Fruit fly (Drosophila melanogaster): ENCODE data around the gene CG32006.

Gene CG32006

DNA sequence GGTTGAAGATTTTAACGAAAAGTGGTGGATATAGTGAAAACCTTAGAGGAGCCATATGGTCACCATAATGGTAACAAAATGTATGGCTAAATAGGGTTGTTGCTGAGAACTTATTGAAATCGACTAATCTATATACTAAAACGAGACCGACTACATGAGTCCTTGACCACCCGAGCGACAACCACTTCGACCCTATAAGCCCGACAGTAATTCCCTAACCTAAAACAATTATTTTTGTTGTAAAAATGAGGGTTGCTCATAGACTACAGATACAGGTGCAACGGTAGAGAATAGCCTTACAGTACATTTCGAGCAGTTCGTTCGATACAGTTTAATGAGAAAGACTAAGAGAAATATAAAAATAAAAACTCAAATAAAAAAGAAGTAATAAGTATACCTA is at the start of gene CG32006:
Gene CG32006 (plus strand): TSS at position 312 of the 400 bp plus-strand sequence.
- TF ChIP-seq tj (GFP tag; optimal IDR thresholded peaks at IDR 0.05) (no peak), toe (GFP tag; optimal IDR thresholded peaks at IDR 0.05) (no peak)

DNA sequence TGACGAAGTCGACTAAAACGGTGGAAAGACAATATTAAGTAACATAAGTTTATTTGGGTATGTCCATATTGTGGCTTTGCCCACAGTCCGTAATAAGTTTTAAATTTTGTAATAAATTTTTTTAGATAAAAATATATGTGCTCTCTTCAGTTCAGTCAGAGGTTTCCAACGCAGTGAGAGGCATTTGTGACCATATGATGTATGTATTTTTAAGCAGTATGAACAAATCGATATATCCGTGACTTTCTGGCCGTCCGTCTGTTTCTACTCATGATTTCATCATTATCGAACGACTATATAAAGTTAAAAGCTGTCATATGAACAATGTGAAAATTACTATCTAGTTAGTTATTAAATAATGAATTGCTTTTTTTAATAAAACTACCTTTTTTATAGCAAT is 48.4 kb upstream of the CG32006 start:
- TF ChIP-seq CG1620 (GFP tag; optimal IDR thresholded peaks at IDR 0.05) = no peak
- no peak for TF ChIP-seq toe (GFP tag; optimal IDR thresholded peaks at IDR 0.05)
- TF ChIP-seq kay (GFP tag; ENCODE audit: borderline replicate concordance) = peak; percentile 93

DNA sequence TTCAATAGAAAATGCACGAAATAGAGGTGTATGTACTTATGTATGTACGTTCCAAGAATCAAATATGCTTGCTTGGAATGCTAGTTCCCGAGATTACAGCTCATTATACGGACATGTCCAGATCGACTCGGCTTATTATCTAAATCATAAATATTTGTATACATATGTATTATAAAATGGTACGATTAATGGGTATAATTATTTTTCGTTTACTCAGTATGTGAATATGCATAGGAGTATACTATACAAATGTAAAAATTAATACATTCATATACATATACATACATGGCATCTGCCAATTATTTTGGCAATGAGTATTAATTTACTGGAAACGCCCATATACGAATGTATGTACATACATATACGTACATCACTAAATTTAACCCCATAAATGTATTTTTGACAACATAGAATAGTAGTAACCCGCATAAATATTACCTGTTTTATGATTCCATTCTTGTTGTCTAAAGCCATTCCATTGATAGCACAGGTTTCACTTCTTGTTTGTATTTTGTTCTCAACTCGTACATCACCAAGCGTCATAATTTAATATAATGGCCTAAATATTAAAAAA is 21.6 kb upstream of the CG32006 start:
- TF ChIP-seq kay (GFP tag; ENCODE audit: borderline replicate concordance) = peak; percentile 94
- TF ChIP-seq CG7045 (GFP tag; optimal IDR thresholded peaks at IDR 0.05) = no peak
- no peak for TF ChIP-seq Mnt (GFP tag; optimal IDR thresholded peaks at IDR 0.05)

DNA sequence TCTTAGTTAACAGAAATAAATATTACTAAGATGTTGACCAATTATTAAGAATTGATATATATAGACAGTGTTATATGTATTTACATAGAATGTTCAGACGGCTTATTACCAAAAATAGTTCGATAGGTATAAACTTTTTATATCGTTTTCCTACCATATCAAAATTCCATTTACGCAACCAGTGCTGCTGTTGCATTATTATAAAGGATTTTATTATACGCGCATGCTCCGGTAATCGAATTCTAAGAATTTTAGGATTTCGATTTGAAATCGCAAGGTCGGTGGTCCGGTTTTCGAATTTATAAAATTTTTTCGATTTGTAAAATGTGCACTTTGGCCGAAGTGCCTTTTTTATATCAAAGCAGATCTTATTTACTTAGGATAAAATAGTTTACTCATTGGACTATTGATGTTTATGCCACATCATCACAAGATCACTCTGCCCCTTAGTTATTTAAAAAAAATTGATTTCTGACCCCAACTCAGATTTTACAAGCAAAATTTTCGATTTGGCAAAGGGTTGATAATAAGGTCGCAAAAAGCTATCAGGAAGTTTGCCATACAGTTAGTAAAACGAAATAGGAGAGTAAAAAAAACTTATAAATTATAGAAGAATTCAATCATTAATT is 20.8 kb upstream of the CG32006 start, which contains the start of gene Ank:
Gene Ank (minus strand): TSS at position 206 of the 629 bp plus-strand sequence.
- TF ChIP-seq cic (GFP tag; optimal IDR thresholded peaks at IDR 0.05) (no peak), bab1 (GFP tag; optimal IDR thresholded peaks at IDR 0.05) (no peak), CG1620 (GFP tag; optimal IDR thresholded peaks at IDR 0.05) (no peak), toe (GFP tag; optimal IDR thresholded peaks at IDR 0.05) (no peak), Crg-1 (GFP tag; optimal IDR thresholded peaks at IDR 0.05) (no peak), kay (GFP tag; ENCODE audit: borderline replicate concordance) (peak; percentile 66), CG12768 (GFP tag; optimal IDR thresholded peaks at IDR 0.05) (peak; percentile 4), CG5204 (GFP tag; optimal IDR thresholded peaks at IDR 0.05) (peak; percentile 9), Clk (GFP tag; optimal IDR thresholded peaks at IDR 0.05) (no peak), Mnt (GFP tag; optimal IDR thresholded peaks at IDR 0.05) (no peak), tj (GFP tag; optimal IDR thresholded peaks at IDR 0.05) (peak; percentile 24), CG14711 (tag; optimal IDR thresholded peaks at IDR 0.05) (no peak), pad (GFP tag; optimal IDR thresholded peaks at IDR 0.05) (no peak), CG7045 (GFP tag; optimal IDR thresholded peaks at IDR 0.05) (no peak), CG33017 (tag; optimal IDR thresholded peaks at IDR 0.05) (no peak)

DNA sequence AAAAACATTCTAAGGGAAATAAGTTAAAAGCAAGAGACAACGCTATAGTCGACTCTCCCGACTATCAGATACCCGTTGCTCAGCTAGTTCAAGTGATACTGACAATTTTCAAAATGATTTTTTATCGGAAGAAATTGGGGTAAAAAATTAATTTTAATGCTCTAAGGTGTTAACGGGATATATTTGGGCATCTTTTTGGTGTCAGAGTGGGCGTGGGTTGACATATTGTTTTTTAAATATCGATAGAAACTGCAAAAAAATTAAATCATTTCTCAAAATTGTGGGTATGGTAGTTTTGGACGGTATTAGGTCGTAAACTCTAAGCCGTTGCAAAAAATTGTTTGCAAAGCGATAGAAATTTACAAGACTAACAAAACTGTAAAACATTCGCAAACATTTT is 20.0 kb upstream of the CG32006 start:
- TF ChIP-seq Clk (GFP tag; optimal IDR thresholded peaks at IDR 0.05) (no peak), ovo (GFP tag; optimal IDR thresholded peaks at IDR 0.05) (no peak), toe (GFP tag; optimal IDR thresholded peaks at IDR 0.05) (no peak), cnc (optimal IDR thresholded peaks at IDR 0.05) (no peak), CG7045 (GFP tag; optimal IDR thresholded peaks at IDR 0.05) (no peak), CG5204 (GFP tag; optimal IDR thresholded peaks at IDR 0.05) (no peak), CG33017 (tag; optimal IDR thresholded peaks at IDR 0.05) (no peak), Mnt (GFP tag; optimal IDR thresholded peaks at IDR 0.05) (no peak), CG1620 (GFP tag; optimal IDR thresholded peaks at IDR 0.05) (no peak), Crg-1 (GFP tag; optimal IDR thresholded peaks at IDR 0.05) (no peak)

DNA sequence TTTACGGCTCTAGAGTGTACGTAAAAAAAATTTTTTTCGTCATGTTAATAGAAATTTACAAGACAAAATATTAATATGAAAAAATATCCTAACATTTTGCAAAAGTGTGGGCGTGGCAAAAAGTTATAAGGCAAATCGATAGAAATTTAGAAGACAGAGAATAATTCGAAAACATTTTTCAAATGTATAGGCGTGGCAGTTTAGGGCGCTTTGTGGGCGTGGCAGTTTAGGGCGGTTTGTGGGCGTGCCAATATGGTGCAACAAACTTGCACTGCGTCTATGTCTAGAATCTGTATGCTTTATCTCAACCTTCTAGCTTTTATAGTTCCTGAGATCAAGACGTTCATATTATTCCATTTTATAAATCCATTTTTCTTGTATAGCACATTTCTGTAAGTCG is 19.6 kb upstream of the CG32006 start:
- TF ChIP-seq Clk (GFP tag; optimal IDR thresholded peaks at IDR 0.05) (no peak), CG11617 (GFP tag; optimal IDR thresholded peaks at IDR 0.05) (no peak), bab1 (GFP tag; optimal IDR thresholded peaks at IDR 0.05) (no peak), cnc (optimal IDR thresholded peaks at IDR 0.05) (no peak), toe (GFP tag; optimal IDR thresholded peaks at IDR 0.05) (no peak), CG12768 (GFP tag; optimal IDR thresholded peaks at IDR 0.05) (no peak), CG1620 (GFP tag; optimal IDR thresholded peaks at IDR 0.05) (no peak), Crg-1 (GFP tag; optimal IDR thresholded peaks at IDR 0.05) (no peak), cic (GFP tag; optimal IDR thresholded peaks at IDR 0.05) (no peak), CG33017 (tag; optimal IDR thresholded peaks at IDR 0.05) (no peak), kay (GFP tag; ENCODE audit: borderline replicate concordance) (no peak), pad (GFP tag; optimal IDR thresholded peaks at IDR 0.05) (no peak), ovo (GFP tag; optimal IDR thresholded peaks at IDR 0.05) (no peak), CG7101 (tag; optimal IDR thresholded peaks at IDR 0.05) (no peak), CG14711 (tag; optimal IDR thresholded peaks at IDR 0.05) (no peak), CG7045 (GFP tag; optimal IDR thresholded peaks at IDR 0.05) (no peak), Hr96 (GFP tag; optimal IDR thresholded peaks at IDR 0.05) (no peak)

DNA sequence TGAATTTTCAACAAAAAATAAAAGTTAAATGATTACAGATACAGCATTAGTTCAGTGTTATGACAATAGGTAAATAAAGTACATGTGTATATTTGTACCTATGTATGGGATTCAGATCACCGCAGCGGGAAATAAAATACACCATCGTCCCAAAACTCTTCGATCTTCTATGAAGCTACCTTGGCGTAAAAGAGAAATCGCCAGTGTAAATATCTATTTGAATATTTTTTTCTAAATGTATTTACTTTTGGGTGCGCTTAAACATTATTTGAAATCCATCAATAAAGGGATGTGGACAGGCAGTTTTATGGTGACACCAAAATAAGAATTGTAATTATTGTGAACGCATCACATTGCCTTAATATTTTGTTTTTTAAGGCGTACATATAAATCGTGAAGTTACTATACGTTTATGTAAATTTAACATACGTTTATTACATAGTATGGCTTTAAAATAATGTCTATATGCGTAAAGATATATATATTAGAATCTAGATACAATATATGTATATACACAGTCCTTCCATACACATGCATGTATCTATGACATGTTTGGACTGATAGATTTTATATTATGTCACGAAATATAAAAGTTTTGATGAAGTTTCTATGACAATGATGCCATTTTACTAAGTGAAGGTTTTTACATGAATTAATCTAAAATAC is 18.5 kb upstream of the CG32006 start, which contains the start of gene anne:
Gene anne (plus strand): TSS at position 263 of the 666 bp plus-strand sequence.
- TF ChIP-seq CG7101 (tag; optimal IDR thresholded peaks at IDR 0.05) = peak; percentile 19
- peak; percentile 16 for TF ChIP-seq Crg-1 (GFP tag; optimal IDR thresholded peaks at IDR 0.05)
- peak; percentile 34 for TF ChIP-seq CG12768 (GFP tag; optimal IDR thresholded peaks at IDR 0.05)
- TF ChIP-seq tj (GFP tag; optimal IDR thresholded peaks at IDR 0.05) = no peak
- TF ChIP-seq kay (GFP tag; ENCODE audit: borderline replicate concordance) = peak; percentile 57
- no peak for TF ChIP-seq CG7045 (GFP tag; optimal IDR thresholded peaks at IDR 0.05)
- TF ChIP-seq Clk (GFP tag; optimal IDR thresholded peaks at IDR 0.05) = no peak
- no peak for TF ChIP-seq CG33017 (tag; optimal IDR thresholded peaks at IDR 0.05)
- peak; percentile 35 for TF ChIP-seq toe (GFP tag; optimal IDR thresholded peaks at IDR 0.05)
- peak; percentile 57 for TF ChIP-seq ovo (GFP tag; optimal IDR thresholded peaks at IDR 0.05)
- TF ChIP-seq cnc (optimal IDR thresholded peaks at IDR 0.05) = no peak
- TF ChIP-seq pad (GFP tag; optimal IDR thresholded peaks at IDR 0.05) = no peak
- peak; percentile 38 for TF ChIP-seq Mnt (GFP tag; optimal IDR thresholded peaks at IDR 0.05)
- TF ChIP-seq CG1620 (GFP tag; optimal IDR thresholded peaks at IDR 0.05) = peak; percentile 51
